Worm (Caenorhabditis elegans): ENCODE results near the gene ncs-1.

Gene ncs-1

DNA sequence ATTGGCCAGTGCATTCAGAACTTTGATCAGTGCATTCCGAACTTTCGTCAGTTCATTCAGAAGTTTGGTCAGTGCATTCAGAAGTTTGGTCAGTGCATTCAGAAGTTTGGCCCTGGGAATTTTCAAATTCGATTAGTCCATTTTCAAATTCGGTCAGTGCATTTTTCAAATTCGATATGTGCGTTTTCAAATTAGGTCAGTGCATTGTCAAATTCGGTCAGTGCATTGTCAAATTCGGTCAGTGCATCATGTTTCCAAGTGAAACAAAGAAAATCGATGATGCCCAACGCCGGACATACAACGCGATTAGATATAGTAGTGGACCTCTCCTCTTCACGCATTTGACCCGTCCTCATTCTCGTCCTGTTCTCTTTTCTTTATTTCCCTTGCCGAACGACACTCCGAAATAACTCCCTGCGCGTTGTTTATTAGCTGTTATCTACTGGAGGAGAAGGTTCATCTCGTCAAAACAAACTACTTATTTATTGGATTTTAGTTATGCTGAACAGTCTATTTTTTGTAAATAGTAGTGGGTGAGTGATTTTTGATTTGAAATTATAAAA, 8.5 kb downstream of the ncs-1 start, which contains the start of gene apm-3 (continued):
- TF ChIP-seq unc-98 (GFP tag; IDR thresholded peaks at IDR 0.05) (no peak), ces-1 (GFP tag; optimal IDR thresholded peaks at IDR 0.05) (no peak), mep-1 (tag; optimal IDR thresholded peaks at IDR 0.05) (peak; percentile 33)

DNA sequence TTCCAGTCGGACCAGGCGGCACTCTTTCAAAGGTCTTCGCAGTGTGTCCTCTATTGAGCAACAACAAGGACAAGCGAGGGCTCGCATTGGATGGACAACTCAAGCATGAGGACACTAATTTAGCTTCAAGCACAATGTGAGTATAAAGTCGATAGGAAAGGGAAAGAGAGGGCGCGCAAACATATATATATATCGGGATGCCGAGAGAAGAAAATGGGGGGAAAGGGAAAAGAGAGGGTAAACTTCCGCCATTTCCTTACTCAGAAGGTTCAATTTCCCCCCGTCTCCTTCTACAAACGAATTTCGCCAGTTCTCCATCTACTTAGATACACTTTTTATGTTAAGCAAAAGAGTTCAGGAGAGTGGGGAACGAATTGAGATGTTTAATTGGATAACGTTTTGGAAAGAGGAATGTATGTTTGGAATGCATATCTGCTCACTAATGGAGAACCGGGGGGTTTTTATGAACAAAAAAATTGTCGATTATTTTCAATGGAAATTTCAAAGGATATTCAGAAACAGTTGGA, 10.5 kb downstream of the ncs-1 start:
- TF ChIP-seq aly-2 (tag; optimal IDR thresholded peaks at IDR 0.05) (no peak), tlp-1 (tag; optimal IDR thresholded peaks at IDR 0.05) (no peak), xbp-1 (tag; optimal IDR thresholded peaks at IDR 0.05) (no peak), unc-86 (tag; optimal IDR thresholded peaks at IDR 0.05) (peak; percentile 23), isw-1 (GFP tag; IDR thresholded peaks at IDR 0.05) (no peak), lir-3 (tag; optimal IDR thresholded peaks at IDR 0.05; ENCODE audit: poor library complexity) (no peak), lin-35 (GFP tag; optimal IDR thresholded peaks at IDR 0.05) (peak in 1 of 2 experiments; percentile 1), fkh-8 (tag; optimal IDR thresholded peaks at IDR 0.05) (no peak), tbx-2 (tag; optimal IDR thresholded peaks at IDR 0.05) (peak; percentile 2), nhr-11 (tag; optimal IDR thresholded peaks at IDR 0.05) (no peak), nhr-71 (tag; optimal IDR thresholded peaks at IDR 0.05) (peak; percentile 26), nhr-90 (tag; optimal IDR thresholded peaks at IDR 0.05; ENCODE audit: poor library complexity) (no peak), dsc-1 (tag; optimal IDR thresholded peaks at IDR 0.05) (no peak), nhr-47 (tag; optimal IDR thresholded peaks at IDR 0.05) (peak; percentile 19), ceh-82 (tag; optimal IDR thresholded peaks at IDR 0.05) (peak in 1 of 3 experiments; percentile 16), lin-14 (GFP tag; optimal IDR thresholded peaks at IDR 0.05) (peak; percentile 78)

DNA sequence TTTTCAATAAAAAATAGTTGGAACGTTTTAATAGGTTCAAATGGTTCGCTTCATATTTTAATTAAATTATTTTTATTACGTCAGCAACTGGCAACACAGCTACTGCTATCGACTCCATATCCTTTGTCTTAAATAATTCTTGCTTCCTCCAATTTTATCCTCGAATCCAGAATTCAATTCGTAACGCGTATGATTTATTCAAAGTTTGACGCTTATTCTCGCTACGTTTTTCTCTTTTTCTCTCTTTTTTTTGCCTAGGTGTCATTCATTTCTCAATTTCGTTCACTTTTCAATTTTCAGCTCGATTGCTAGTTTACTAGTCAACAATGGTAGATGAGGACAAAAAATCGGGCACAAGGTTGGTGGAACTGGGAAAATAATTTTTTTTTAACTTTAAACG, 12.6 kb downstream of the ncs-1 start, which contains the start of gene arr-1:
TSS of gene arr-1 (plus strand) at position 301 of the 400 bp plus-strand sequence.
- TF ChIP-seq ceh-88 (GFP tag; IDR thresholded peaks at IDR 0.05), result no peak
- no peak for TF ChIP-seq xbp-1 (tag; optimal IDR thresholded peaks at IDR 0.05)
- TF ChIP-seq snu-23 (GFP tag; optimal IDR thresholded peaks at IDR 0.05), result no peak
- no peak for TF ChIP-seq hlh-17 (GFP tag; optimal IDR thresholded peaks at IDR 0.05; ENCODE audit: borderline replicate concordance)
- no peak for TF ChIP-seq nhr-76 (tag; optimal IDR thresholded peaks at IDR 0.05)
- no peak for TF ChIP-seq C34B4.2 (tag; optimal IDR thresholded peaks at IDR 0.05)
- TF ChIP-seq grh-1 (GFP tag; IDR thresholded peaks at IDR 0.05), result no peak
- no peak for TF ChIP-seq Y116A8C.19 (tag; optimal IDR thresholded peaks at IDR 0.05; ENCODE audit: borderline replicate concordance)
- TF ChIP-seq zip-4 (GFP tag; optimal IDR thresholded peaks at IDR 0.05), result no peak
- no peak for TF ChIP-seq ceh-82 (tag; optimal IDR thresholded peaks at IDR 0.05)
- TF ChIP-seq zag-1 (tag; optimal IDR thresholded peaks at IDR 0.05), result no peak
- no peak for TF ChIP-seq fkh-8 (tag; optimal IDR thresholded peaks at IDR 0.05)
- no peak for TF ChIP-seq ceh-8 (GFP tag; optimal IDR thresholded peaks at IDR 0.05)
- TF ChIP-seq efl-3 (GFP tag; optimal IDR thresholded peaks at IDR 0.05), result no peak
- TF ChIP-seq ztf-4 (tag; optimal IDR thresholded peaks at IDR 0.05), result no peak

DNA sequence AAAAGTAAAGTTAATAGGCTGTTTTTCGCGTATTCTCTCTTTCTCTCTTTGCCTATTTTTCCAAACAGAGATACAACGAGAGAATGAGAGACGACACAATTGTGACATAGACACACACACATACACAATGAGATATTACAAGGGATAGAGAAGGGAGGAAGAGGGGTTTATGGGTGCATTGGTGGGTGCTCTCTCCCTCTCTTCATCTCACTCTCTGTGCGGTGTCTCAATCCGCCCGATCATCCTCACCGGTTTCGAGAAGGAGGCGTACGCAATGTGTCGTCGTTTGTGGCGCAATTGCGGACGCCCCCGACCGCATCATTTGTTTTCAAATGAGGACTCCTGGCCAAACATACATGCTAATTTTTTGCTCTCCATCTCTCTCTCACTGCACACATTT, 13.6 kb downstream of the ncs-1 start:
- TF ChIP-seq tlp-1 (tag; optimal IDR thresholded peaks at IDR 0.05) (no peak), lin-15B (tag; optimal IDR thresholded peaks at IDR 0.05) (peak; percentile 14), nhr-77 (tag; optimal IDR thresholded peaks at IDR 0.05) (peak; percentile 86), nhr-90 (tag; optimal IDR thresholded peaks at IDR 0.05; ENCODE audit: poor library complexity) (peak; percentile 85), tbx-2 (tag; optimal IDR thresholded peaks at IDR 0.05) (peak; percentile 96), ceh-63 (GFP tag; optimal IDR thresholded peaks at IDR 0.05) (peak; percentile 26), hlh-17 (GFP tag; optimal IDR thresholded peaks at IDR 0.05; ENCODE audit: borderline replicate concordance) (no peak), nhr-12 (tag; optimal IDR thresholded peaks at IDR 0.05) (no peak), F16B12.6 (tag; optimal IDR thresholded peaks at IDR 0.05) (peak; percentile 97), mef-2 (tag; optimal IDR thresholded peaks at IDR 0.05) (no peak), sox-4 (tag; optimal IDR thresholded peaks at IDR 0.05) (peak; percentile 74), unc-30 (tag; optimal IDR thresholded peaks at IDR 0.05) (peak; percentile 69), hlh-4 (tag; optimal IDR thresholded peaks at IDR 0.05) (no peak), nhr-28 (tag; optimal IDR thresholded peaks at IDR 0.05) (no peak), lin-35 (GFP tag; optimal IDR thresholded peaks at IDR 0.05) (peak; percentile 78 to 84), sptf-1 (tag; optimal IDR thresholded peaks at IDR 0.05) (no peak), C34B4.2 (tag; optimal IDR thresholded peaks at IDR 0.05) (no peak), fkh-4 (tag; optimal IDR thresholded peaks at IDR 0.05; ENCODE audit: borderline replicate concordance) (peak; percentile 16), zag-1 (tag; optimal IDR thresholded peaks at IDR 0.05) (peak; percentile 99), lin-14 (GFP tag; optimal IDR thresholded peaks at IDR 0.05) (peak; percentile 99), nhr-84 (tag; optimal IDR thresholded peaks at IDR 0.05) (no peak), pag-3 (tag; optimal IDR thresholded peaks at IDR 0.05; ENCODE audit: borderline replicate concordance, insufficient read depth) (no peak), unc-62 (GFP tag; optimal IDR thresholded peaks at IDR 0.05) (no peak)
